Worm (Caenorhabditis elegans) whole organism, L4 larva: ENCODE results near the gene sshk-1.

Experiments used
- F10B5.3 ChIP-seq: sonication (generic microtip); optimal IDR thresholded peaks from 2 replicates; lab custom pipeline; 2016; ENCODE audit warnings: mild to moderate bottlenecking, missing genetic modification characterization, missing compliant biosample characterization
- F37D6.2 ChIP-seq: sonication (generic microtip); optimal IDR thresholded peaks from 2 replicates; lab custom pipeline; 2016; ENCODE audit warnings: mild to moderate bottlenecking, missing genetic modification characterization, missing compliant biosample characterization
- F49E8.2 ChIP-seq: sonication (generic microtip); optimal IDR thresholded peaks from 2 replicates; lab custom pipeline; 2016; ENCODE audit warnings: missing compliant biosample characterization, mild to moderate bottlenecking, missing genetic modification characterization, borderline replicate concordance
- T26A8.4 ChIP-seq: fragments of 200-800 bp; sonication (Bioruptor generic); IDR thresholded peaks from 2 replicates; pipeline ENCODE4 v1.3.6; 2022; ENCODE audit warnings: missing genetic modification characterization, missing compliant biosample characterization
- ZK337.2 ChIP-seq: fragments of 200-800 bp; sonication (Bioruptor generic); IDR thresholded peaks from 2 replicates; pipeline ENCODE4 v1.3.6; 2022; ENCODE audit warnings: missing genetic modification reagents, missing genetic modification characterization, missing compliant biosample characterization
- ZK546.5 ChIP-seq, 2 experiments: sonication (generic microtip); optimal IDR thresholded peaks; 2 replicates each; lab custom pipeline; 2017; ENCODE audit warnings: missing biosample characterization in 2 of 2, missing genetic modification characterization in 2 of 2
- aha-1 ChIP-seq: fragments of 150-350 bp; peaks from one replicate; lab custom pipeline; 2014; ENCODE audit warnings: missing biosample characterization, missing genetic modification characterization
- ama-1 ChIP-seq: fragments of 150-350 bp; optimal IDR thresholded peaks from 2 replicates; lab custom pipeline; 2014; ENCODE audit warnings: inconsistent platforms, mixed read lengths
- attf-4 ChIP-seq: sonication (generic microtip); optimal IDR thresholded peaks from 3 replicates; lab custom pipeline; 2017; ENCODE audit warnings: missing biosample characterization, missing genetic modification characterization
- ceh-32 ChIP-seq: sonication (generic microtip); optimal IDR thresholded peaks from 2 replicates; lab custom pipeline; 2016; ENCODE audit warnings: mild to moderate bottlenecking, missing genetic modification characterization, missing compliant biosample characterization; ENCODE audit not compliant: poor library complexity
- ctbp-1 ChIP-seq: fragments of 200-800 bp; sonication (Bioruptor generic); IDR thresholded peaks from 2 replicates; pipeline ENCODE4 v1.3.6; 2022; ENCODE audit warnings: missing genetic modification reagents, missing genetic modification characterization, missing compliant biosample characterization
- daf-16 ChIP-seq, 3 experiments: sonication (generic microtip); optimal IDR thresholded peaks; 2 replicates each; lab custom pipeline; 2016 to 2017; ENCODE audit warnings: missing genetic modification characterization in 3 of 3, missing genetic modification reagents in 3 of 3, mild to moderate bottlenecking in 2 of 3, missing compliant biosample characterization in 2 of 3, missing biosample characterization in 1 of 3, moderate library complexity in 1 of 3
- dmd-6 ChIP-seq: fragments of 200-800 bp; sonication (Bioruptor generic); IDR thresholded peaks from 2 replicates; pipeline ENCODE4 v1.3.6; 2022; ENCODE audit warnings: missing genetic modification reagents, missing genetic modification characterization, missing compliant biosample characterization
- dmd-8 ChIP-seq: fragments of 200-800 bp; sonication (Bioruptor generic); IDR thresholded peaks from 2 replicates; pipeline ENCODE4 v1.3.6; 2022; ENCODE audit warnings: missing genetic modification characterization, missing compliant biosample characterization
- duxl-1 ChIP-seq: sonication (generic microtip); optimal IDR thresholded peaks from 2 replicates; lab custom pipeline; 2016; ENCODE audit warnings: mild to moderate bottlenecking, missing genetic modification characterization, moderate library complexity, missing compliant biosample characterization; ENCODE audit not compliant: poor library complexity
- dve-1 ChIP-seq: sonication (generic microtip); optimal IDR thresholded peaks from 2 replicates; lab custom pipeline; 2017; ENCODE audit warnings: antibody characterized with exemption, mild to moderate bottlenecking, missing genetic modification characterization, missing compliant biosample characterization; ENCODE audit not compliant: insufficient read depth
- egl-43 ChIP-seq: fragments of 200-800 bp; sonication (Bioruptor generic); IDR thresholded peaks from 2 replicates; pipeline ENCODE4 v1.3.6; 2022; ENCODE audit warnings: missing genetic modification reagents, missing genetic modification characterization, missing compliant biosample characterization
- fkh-10 ChIP-seq: fragments of 150-350 bp; optimal IDR thresholded peaks from 2 replicates; lab custom pipeline; 2014; ENCODE audit warnings: missing biosample characterization, missing genetic modification reagents, missing genetic modification characterization
- fos-1 ChIP-seq: fragments of 150-350 bp; optimal IDR thresholded peaks from 2 replicates; lab custom pipeline; 2014; ENCODE audit warnings: missing biosample characterization, missing genetic modification characterization
- hlh-11 ChIP-seq: fragments of 200-800 bp; sonication (Bioruptor generic); optimal IDR thresholded peaks from 2 replicates; lab custom pipeline; 2018; ENCODE audit warnings: mild to moderate bottlenecking, missing genetic modification characterization, missing compliant biosample characterization
- hlh-30 ChIP-seq: sonication (generic microtip); optimal IDR thresholded peaks from 2 replicates; lab custom pipeline; 2017; ENCODE audit warnings: antibody characterized with exemption, mild to moderate bottlenecking, missing genetic modification characterization, missing compliant biosample characterization; ENCODE audit not compliant: insufficient read depth
- jun-1 ChIP-seq: fragments of 150-350 bp; optimal IDR thresholded peaks from 2 replicates; lab custom pipeline; 2014; ENCODE audit warnings: missing biosample characterization, missing genetic modification reagents, missing genetic modification characterization
- lin-29 ChIP-seq: fragments of 200-800 bp; sonication (Bioruptor generic); IDR thresholded peaks from 2 replicates; pipeline ENCODE4 v1.3.6; 2022; ENCODE audit warnings: missing genetic modification reagents, missing genetic modification characterization, missing compliant biosample characterization
- lin-38 ChIP-seq: fragments of 200-800 bp; sonication (Bioruptor generic); IDR thresholded peaks from 2 replicates; pipeline ENCODE4 v1.3.6; 2022; ENCODE audit warnings: missing genetic modification reagents, missing genetic modification characterization, missing compliant biosample characterization
- lir-3 ChIP-seq: sonication (generic microtip); optimal IDR thresholded peaks from 2 replicates; lab custom pipeline; 2016; ENCODE audit warnings: mild to moderate bottlenecking, missing genetic modification characterization, missing compliant biosample characterization
- madf-5 ChIP-seq, 2 experiments: fragments of 200-800 bp; sonication (Bioruptor generic); IDR thresholded peaks; 2 replicates each; pipeline ENCODE4 v1.3.6; 2022; ENCODE audit warnings: missing compliant biosample characterization in 2 of 2, missing genetic modification characterization in 2 of 2
- mes-2 ChIP-seq: sonication (generic microtip); optimal IDR thresholded peaks from 2 replicates; lab custom pipeline; 2016; ENCODE audit warnings: missing genotype, mild to moderate bottlenecking, missing genetic modification characterization, missing compliant biosample characterization; ENCODE audit not compliant: poor library complexity, severe bottlenecking
- mxl-2 ChIP-seq: fragments of 200-800 bp; sonication (Bioruptor generic); conservative IDR thresholded peaks from 2 replicates; pipeline ENCODE4 v1.3.6; 2022; ENCODE audit warnings: missing genetic modification reagents, missing genetic modification characterization, missing compliant biosample characterization
- nhr-237 ChIP-seq: sonication (generic microtip); optimal IDR thresholded peaks from 2 replicates; lab custom pipeline; 2017; ENCODE audit warnings: missing biosample characterization, missing genetic modification characterization
- nhr-28 ChIP-seq: fragments of 150-350 bp; optimal IDR thresholded peaks from 2 replicates; lab custom pipeline; 2014; ENCODE audit warnings: missing biosample characterization, missing genetic modification characterization
- nhr-6 ChIP-seq: fragments of 150-350 bp; optimal IDR thresholded peaks from 2 replicates; lab custom pipeline; 2014; ENCODE audit warnings: missing biosample characterization, missing genetic modification characterization
- nhr-77 ChIP-seq: fragments of 150-350 bp; optimal IDR thresholded peaks from 2 replicates; lab custom pipeline; 2014; ENCODE audit warnings: missing biosample characterization, missing genetic modification characterization
- pha-4 ChIP-seq, 2 experiments: fragments of 150-350 bp in 1 of 2; fragments of 200-800 bp in 1 of 2; sonication (Bioruptor generic) in 1 of 2; IDR thresholded peaks in 1 of 2; optimal IDR thresholded peaks in 1 of 2; 2 replicates each; pipeline versions ENCODE4 v1.3.6 to Lab custom; 2014 to 2022; ENCODE audit warnings: missing genetic modification characterization in 2 of 2, missing genetic modification reagents in 2 of 2, missing biosample characterization in 1 of 2, missing compliant biosample characterization in 1 of 2
- pqm-1 ChIP-seq: sonication (generic microtip); optimal IDR thresholded peaks from 2 replicates; lab custom pipeline; 2017; ENCODE audit warnings: missing biosample characterization, missing genetic modification characterization
- rbr-2 ChIP-seq: sonication (generic microtip); optimal IDR thresholded peaks from 2 replicates; lab custom pipeline; 2016; ENCODE audit warnings: missing genotype, missing genetic modification characterization, missing compliant biosample characterization
- snpc-4 ChIP-seq: fragments of 150-350 bp; optimal IDR thresholded peaks from 2 replicates; lab custom pipeline; 2014; ENCODE audit warnings: missing biosample characterization, missing genetic modification characterization
- spr-3 ChIP-seq: fragments of 200-800 bp; sonication (Bioruptor generic); optimal IDR thresholded peaks from 2 replicates; lab custom pipeline; 2018; ENCODE audit warnings: mild to moderate bottlenecking, missing genetic modification characterization, missing compliant biosample characterization
- tag-97 ChIP-seq: fragments of 200-800 bp; sonication (Bioruptor generic); IDR thresholded peaks from 2 replicates; pipeline ENCODE4 v1.3.6; 2022; ENCODE audit warnings: missing genetic modification characterization, missing compliant biosample characterization
- tra-1 ChIP-seq: fragments of 200-800 bp; sonication (Bioruptor generic); IDR thresholded peaks from 2 replicates; pipeline ENCODE4 v1.3.6; 2022; ENCODE audit warnings: missing genetic modification reagents, missing genetic modification characterization, missing compliant biosample characterization
- unc-130 ChIP-seq: sonication (generic microtip); optimal IDR thresholded peaks from 2 replicates; lab custom pipeline; 2016; ENCODE audit warnings: missing genetic modification reagents, missing genetic modification characterization, missing compliant biosample characterization
- unc-62 ChIP-seq, 3 experiments: fragments of 150-350 bp in 1 of 3; sonication (generic microtip); optimal IDR thresholded peaks in 2 of 3; peaks in 1 of 3; 1 replicate in 1 of 3; 2 replicates in 2 of 3; lab custom pipeline; 2014 to 2017; ENCODE audit warnings: missing biosample characterization in 3 of 3, missing genetic modification characterization in 3 of 3, missing genetic modification reagents in 3 of 3, missing genotype in 1 of 3
- vab-7 ChIP-seq: fragments of 200-800 bp; sonication (Bioruptor generic); IDR thresholded peaks from 2 replicates; pipeline ENCODE4 v1.3.6; 2022; ENCODE audit warnings: missing genetic modification reagents, missing genetic modification characterization, missing compliant biosample characterization
- zag-1 ChIP-seq: fragments of 150-350 bp; optimal IDR thresholded peaks from 2 replicates; lab custom pipeline; 2014; ENCODE audit warnings: missing biosample characterization, missing genetic modification characterization
- zfp-2 ChIP-seq: sonication (generic microtip); optimal IDR thresholded peaks from 2 replicates; lab custom pipeline; 2016; ENCODE audit warnings: mild to moderate bottlenecking, missing genetic modification characterization, missing compliant biosample characterization
- zip-11 ChIP-seq: fragments of 200-800 bp; sonication (Bioruptor generic); IDR thresholded peaks from 2 replicates; pipeline ENCODE4 v1.3.6; 2022; ENCODE audit warnings: missing genetic modification characterization, missing compliant biosample characterization
- ztf-7 ChIP-seq: fragments of 150-350 bp; optimal IDR thresholded peaks from 2 replicates; lab custom pipeline; 2014; ENCODE audit warnings: missing biosample characterization, missing genetic modification characterization

Gene sshk-1

DNA sequence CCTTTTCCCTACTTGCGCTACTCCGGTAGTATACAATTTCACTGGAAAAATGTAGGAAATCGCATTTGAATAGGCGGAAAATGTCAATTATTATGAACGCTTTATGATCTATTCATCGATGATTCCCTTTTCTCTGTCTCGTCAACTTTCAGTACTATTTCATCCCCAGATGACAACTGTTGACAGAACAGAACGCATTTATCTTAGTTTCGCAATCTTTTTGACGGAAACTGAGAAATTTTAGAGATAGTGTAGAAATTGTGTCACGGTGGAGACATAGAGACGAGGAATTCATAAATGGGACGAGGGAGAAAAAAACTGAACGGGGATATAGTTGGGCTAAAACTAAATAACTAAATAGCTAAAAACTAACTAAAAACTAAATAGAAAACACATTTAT lies 44.2 kb upstream of the sshk-1 start:
- TF ChIP-seq unc-62 (GFP tag; optimal IDR thresholded peaks at IDR 0.05 in 1 of 2; lab: Kevin White, UChicago), result peak in 1 of 2 experiments; percentile 69
- no peak for TF ChIP-seq unc-62 (tag; optimal IDR thresholded peaks at IDR 0.05; lab: Kevin White, UChicago)
- no peak for TF ChIP-seq lin-38
- TF ChIP-seq, all 104 proteins: peak for 1

DNA sequence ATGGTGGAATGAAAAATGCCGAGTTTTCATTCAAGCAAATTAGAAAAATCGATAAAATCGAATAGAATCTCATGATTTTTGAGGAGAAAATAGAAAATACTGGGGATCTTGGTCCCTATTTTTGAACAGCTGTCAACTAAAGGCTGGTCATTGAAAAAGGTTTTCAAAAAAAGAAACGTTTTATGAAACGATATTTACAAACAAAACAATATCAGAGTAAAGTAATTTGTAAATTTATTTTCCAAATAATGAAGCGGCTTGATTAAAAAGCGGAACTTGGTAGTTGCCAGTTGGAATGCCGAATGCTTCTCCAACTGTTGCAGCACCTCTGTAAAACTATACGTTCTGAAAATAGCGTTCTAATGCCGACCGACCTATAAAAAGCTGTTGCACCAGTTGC lies 42.3 kb upstream of the sshk-1 start, which contains the start of gene F38A6.5:
F38A6.5 (minus strand) TSS at position 101 of the 400 bp plus-strand sequence.
- TF ChIP-seq madf-5 (GFP tag; IDR thresholded peaks at IDR 0.05; lab: Robert Waterston, UW), result no peak
- no peak for TF ChIP-seq egl-43 (GFP tag; lab: Robert Waterston, UW)
- TF ChIP-seq fos-1 (tag; lab: Kevin White, UChicago), result no peak
- TF ChIP-seq aha-1 (tag; lab: Kevin White, UChicago), result no peak
- no peak for TF ChIP-seq dmd-8 (GFP tag; lab: Robert Waterston, UW)
- TF ChIP-seq spr-3 (GFP tag; lab: Kevin White, UChicago), result no peak
- no peak for TF ChIP-seq dmd-6 (GFP tag; lab: Robert Waterston, UW)
- TF ChIP-seq ama-1 (lab: Kevin White, UChicago), result no peak
- TF ChIP-seq nhr-6, result no peak
- TF ChIP-seq dve-1, result no peak
- TF ChIP-seq, all 104 proteins: peak for 0

ce11 chrV:20775269-20775668 lies 40.7 kb upstream of the sshk-1 start, which contains the start of gene F38A6.4:
TSS of gene F38A6.4 (minus strand) at chrV:20775369.
- TF ChIP-seq fkh-10, result no peak
- TF ChIP-seq ceh-32 (tag; lab: Kevin White, UChicago), result no peak
- TF ChIP-seq nhr-77 (tag; lab: Kevin White, UChicago), result no peak
- TF ChIP-seq tra-1 (GFP tag; lab: Robert Waterston, UW), result no peak
- TF ChIP-seq rbr-2 (tag; lab: Kevin White, UChicago), result no peak
- TF ChIP-seq ZK546.5 (tag; optimal IDR thresholded peaks at IDR 0.05; lab: Kevin White, UChicago), result no peak
- no peak for TF ChIP-seq ctbp-1 (GFP tag; lab: Robert Waterston, UW)
- peak; percentile 11 for TF ChIP-seq dve-1
- no peak for TF ChIP-seq zfp-2
- TF ChIP-seq fos-1 (tag; lab: Kevin White, UChicago), result no peak
- TF ChIP-seq zip-11 (GFP tag; lab: Robert Waterston, UW), result no peak
- no peak for TF ChIP-seq T26A8.4 (GFP tag; lab: Robert Waterston, UW)
- no peak for TF ChIP-seq aha-1 (tag; lab: Kevin White, UChicago)
- TF ChIP-seq vab-7, result no peak
- no peak for TF ChIP-seq ztf-7
- no peak for TF ChIP-seq F10B5.3 (tag; lab: Kevin White, UChicago)
- no peak for TF ChIP-seq madf-5 (GFP tag; IDR thresholded peaks at IDR 0.05; lab: Robert Waterston, UW)
- TF ChIP-seq tag-97 (GFP tag; lab: Robert Waterston, UW), result no peak
- no peak for TF ChIP-seq zag-1 (tag; lab: Kevin White, UChicago)
- TF ChIP-seq F37D6.2 (tag; lab: Kevin White, UChicago), result no peak
- TF ChIP-seq hlh-11 (tag; lab: Kevin White, UChicago), result no peak
- no peak for TF ChIP-seq spr-3 (GFP tag; lab: Kevin White, UChicago)
- no peak for TF ChIP-seq lir-3 (tag; lab: Kevin White, UChicago)
- TF ChIP-seq F49E8.2, result no peak
- TF ChIP-seq nhr-28 (tag; lab: Kevin White, UChicago), result peak; percentile 25
- TF ChIP-seq mes-2 (tag; lab: Kevin White, UChicago), result no peak
- no peak for TF ChIP-seq duxl-1 (tag; lab: Kevin White, UChicago)
- no peak for TF ChIP-seq daf-16 (GFP tag; optimal IDR thresholded peaks at IDR 0.05; lab: Kevin White, UChicago)
- peak; percentile 11 for TF ChIP-seq daf-16 (tag; optimal IDR thresholded peaks at IDR 0.05; lab: Kevin White, UChicago)
- no peak for TF ChIP-seq unc-130 (GFP tag; lab: Kevin White, UChicago)
- no peak for TF ChIP-seq nhr-237
- no peak for TF ChIP-seq attf-4 (tag; lab: Kevin White, UChicago)
- TF ChIP-seq snpc-4, result no peak
- no peak for TF ChIP-seq pqm-1
- no peak for TF ChIP-seq jun-1 (tag; lab: Kevin White, UChicago)
- TF ChIP-seq ZK337.2 (GFP tag; lab: Robert Waterston, UW), result no peak
- no peak for TF ChIP-seq pha-4 (GFP tag; IDR thresholded peaks at IDR 0.05; lab: Robert Waterston, UW)
- no peak for TF ChIP-seq pha-4 (tag; optimal IDR thresholded peaks at IDR 0.05; lab: Kevin White, UChicago)
- TF ChIP-seq hlh-30 (tag; lab: Kevin White, UChicago), result peak; percentile 29
- no peak for TF ChIP-seq mxl-2
- no peak for TF ChIP-seq lin-29 (GFP tag; lab: Robert Waterston, UW)
